Worm (Caenorhabditis elegans): ENCODE data around the gene gldi-3.

gldi-3 gene

DNA sequence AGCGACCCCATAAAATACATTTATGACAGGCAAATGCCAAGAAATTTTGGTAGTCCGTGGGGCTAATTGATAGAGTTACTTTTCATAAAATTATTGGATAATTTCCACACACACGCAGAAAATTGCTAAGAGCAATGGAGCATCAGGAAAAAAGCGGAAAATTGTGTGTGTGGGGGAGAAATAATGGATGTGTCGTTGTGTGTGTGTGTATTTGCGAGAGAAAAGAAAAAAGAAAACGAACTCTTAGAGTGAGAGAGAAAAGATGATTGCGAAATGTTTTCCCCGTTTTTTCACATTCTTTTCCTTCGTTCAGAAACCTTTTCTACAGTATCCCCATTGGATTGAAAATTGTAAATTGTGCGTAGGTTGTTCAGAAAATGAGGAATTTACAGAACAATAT is 1.7 kb upstream of the gldi-3 start (continued):
- TF ChIP-seq mes-2 (tag; optimal IDR thresholded peaks at IDR 0.05; ENCODE audit: poor library complexity, severe bottlenecking) (no peak), snpc-4 (tag; optimal IDR thresholded peaks at IDR 0.05) (no peak), hif-1 (tag; optimal IDR thresholded peaks at IDR 0.05) (peak in 1 of 2 experiments; percentile 53), gei-8 (GFP tag; optimal IDR thresholded peaks at IDR 0.05) (peak; percentile 6), Y75B8A.6 (GFP tag; IDR thresholded peaks at IDR 0.05) (no peak; the same call in 1 of the 2 replicates), saeg-2 (GFP tag; IDR thresholded peaks at IDR 0.05) (no peak), Y5F2A.4 (GFP tag; optimal IDR thresholded peaks at IDR 0.05) (no peak), hlh-30 (tag; optimal IDR thresholded peaks at IDR 0.05; ENCODE audit: insufficient read depth) (no peak), daf-12 (tag; optimal IDR thresholded peaks at IDR 0.05) (no peak), zip-11 (GFP tag; IDR thresholded peaks at IDR 0.05) (no peak), mxl-3 (GFP tag; optimal IDR thresholded peaks at IDR 0.05) (peak; percentile 1)

DNA sequence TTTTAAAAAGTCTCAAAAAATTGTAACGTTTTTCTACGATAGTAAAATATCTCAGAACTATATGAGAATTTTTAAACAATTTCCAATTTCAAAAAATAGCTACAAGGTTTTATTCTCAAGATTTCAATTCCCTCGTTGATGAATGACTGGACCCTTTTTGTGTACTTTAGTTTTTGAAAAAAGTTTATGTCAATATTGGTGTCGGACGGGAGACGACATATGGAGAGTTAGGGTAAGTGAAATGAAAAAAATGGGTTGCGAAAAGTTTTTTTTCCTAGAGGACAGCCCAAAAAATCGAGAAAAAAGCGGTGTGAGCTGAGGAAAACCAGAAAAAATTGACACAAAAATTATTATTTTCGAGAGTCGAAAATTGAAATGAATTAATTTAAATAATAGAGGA is 948 bp upstream of the gldi-3 start:
- TF ChIP-seq unc-39 (tag; optimal IDR thresholded peaks at IDR 0.05) (no peak), unc-130 (GFP tag; optimal IDR thresholded peaks at IDR 0.05) (no peak), ceh-20 (GFP tag; IDR thresholded peaks at IDR 0.05) (no peak), F26F4.8 (GFP tag; conservative IDR thresholded peaks at IDR 0.05) (no peak), nhr-28 (tag; optimal IDR thresholded peaks at IDR 0.05) (no peak), Y75B8A.6 (GFP tag; IDR thresholded peaks at IDR 0.05) (no peak), nhr-6 (tag; optimal IDR thresholded peaks at IDR 0.05) (no peak), nhr-42 (GFP tag; IDR thresholded peaks at IDR 0.05) (no peak), snpc-1.2 (GFP tag; IDR thresholded peaks at IDR 0.05) (no peak)

DNA sequence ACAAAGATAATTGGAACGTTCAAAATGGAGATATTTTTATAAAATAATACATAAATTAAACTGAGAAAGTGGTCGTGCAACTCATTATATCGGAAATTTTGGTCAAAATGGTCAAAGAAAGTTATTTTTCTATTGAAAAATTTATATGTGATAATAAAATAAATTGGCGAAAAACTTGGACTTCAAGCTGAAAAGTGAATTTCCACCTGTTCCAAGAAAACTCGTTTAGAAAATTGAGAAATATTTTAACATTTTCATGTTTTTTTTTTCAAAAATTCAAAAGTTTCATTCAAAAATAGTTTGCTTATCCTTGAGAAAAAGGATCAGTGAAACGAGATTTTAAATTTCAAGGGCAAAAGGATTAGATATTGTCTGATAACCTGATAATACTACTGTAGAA is 882 bp downstream of the gldi-3 start:
- TF ChIP-seq nhr-28 (tag; optimal IDR thresholded peaks at IDR 0.05) = no peak
- TF ChIP-seq ZK546.5 (tag; optimal IDR thresholded peaks at IDR 0.05) = no peak
- TF ChIP-seq hif-1 (tag; optimal IDR thresholded peaks at IDR 0.05) = no peak
- TF ChIP-seq zip-11 (GFP tag; IDR thresholded peaks at IDR 0.05) = no peak
- TF ChIP-seq aha-1 (tag) = peak; percentile 58
- no peak for TF ChIP-seq fos-1 (tag; optimal IDR thresholded peaks at IDR 0.05)
- TF ChIP-seq Y48G9A.11 (GFP tag; IDR thresholded peaks at IDR 0.05) = no peak
- no peak for TF ChIP-seq egl-43 (GFP tag; IDR thresholded peaks at IDR 0.05)

DNA sequence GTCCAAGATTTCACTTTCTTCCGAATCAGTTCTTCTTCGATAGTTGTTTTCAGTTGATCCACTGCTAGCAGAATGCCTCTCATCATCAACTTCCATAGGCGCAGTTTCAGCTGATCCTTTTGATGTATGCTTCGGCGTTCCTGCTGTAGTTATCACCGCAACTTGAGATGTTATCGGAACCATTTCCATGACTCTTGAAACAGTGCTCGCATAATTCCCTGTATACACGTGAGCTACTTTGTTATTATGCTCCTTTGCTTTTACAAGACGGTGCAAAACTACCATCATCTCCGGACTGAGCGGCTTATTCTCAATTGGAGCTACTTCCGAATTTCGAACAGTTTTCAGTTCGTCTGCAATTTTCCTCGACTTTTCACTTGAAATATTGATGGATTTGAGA is 2.7 kb downstream of the gldi-3 start:
- no peak for TF ChIP-seq hif-1 (tag; optimal IDR thresholded peaks at IDR 0.05)
- peak in 1 of 2 experiments; percentile 45 for TF ChIP-seq unc-62 (GFP tag; optimal IDR thresholded peaks at IDR 0.05 in 1 of 2)
- no peak for TF ChIP-seq unc-62 (tag; optimal IDR thresholded peaks at IDR 0.05)
- no peak for TF ChIP-seq ceh-28 (tag; optimal IDR thresholded peaks at IDR 0.05)

DNA sequence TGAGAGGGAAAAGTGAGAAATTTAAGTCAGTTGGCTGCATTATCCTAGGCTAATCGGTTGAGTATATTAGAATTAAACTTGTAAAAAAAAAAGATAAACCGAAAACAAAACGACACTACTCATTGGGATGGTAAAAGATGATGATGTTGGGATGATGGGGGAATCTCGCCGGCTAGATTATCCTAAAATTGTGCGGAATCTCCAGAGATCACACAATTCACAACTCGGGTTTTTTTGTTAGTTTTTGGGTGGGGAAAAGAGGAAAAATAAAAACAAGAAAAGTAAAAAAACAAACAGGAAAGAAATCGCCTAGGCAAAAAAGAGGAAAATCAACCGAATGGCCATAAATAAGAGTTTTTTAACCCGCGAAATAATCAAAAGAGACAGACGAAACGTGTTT is 4.7 kb downstream of the gldi-3 start:
- TF ChIP-seq mep-1 (tag; optimal IDR thresholded peaks at IDR 0.05) (no peak), nhr-10 (tag; optimal IDR thresholded peaks at IDR 0.05) (peak; percentile 36), daf-16 (GFP tag; optimal IDR thresholded peaks at IDR 0.05) (no peak), daf-16 (tag; optimal IDR thresholded peaks at IDR 0.05) (peak; percentile 8), F44E2.7 (GFP tag; IDR thresholded peaks at IDR 0.05) (no peak), rbr-2 (tag; optimal IDR thresholded peaks at IDR 0.05) (no peak), set-16 (GFP tag; IDR thresholded peaks at IDR 0.05) (no peak), Y48G9A.11 (GFP tag; IDR thresholded peaks at IDR 0.05) (no peak), T20F7.1 (GFP tag; optimal IDR thresholded peaks at IDR 0.05) (no peak), pqm-1 (tag; optimal IDR thresholded peaks at IDR 0.05) (no peak), mxl-2 (GFP tag; conservative IDR thresholded peaks at IDR 0.05) (no peak), ama-1 (optimal IDR thresholded peaks at IDR 0.05) (no peak), jun-1 (tag; optimal IDR thresholded peaks at IDR 0.05) (no peak), snpc-1.2 (GFP tag; IDR thresholded peaks at IDR 0.05) (0 out of 2 replicates have a peak, but pooled peaks have one; percentile 39), hmg-1.1 (GFP tag; IDR thresholded peaks at IDR 0.05) (no peak), spr-3 (GFP tag; optimal IDR thresholded peaks at IDR 0.05) (no peak), daf-19 (GFP tag; conservative IDR thresholded peaks at IDR 0.05) (no peak), saeg-2 (GFP tag; IDR thresholded peaks at IDR 0.05) (no peak), F26F4.8 (GFP tag; conservative IDR thresholded peaks at IDR 0.05) (no peak), hlh-11 (tag; optimal IDR thresholded peaks at IDR 0.05) (no peak), dmd-6 (GFP tag; IDR thresholded peaks at IDR 0.05) (no peak)

Data from whole organism, L4 larva.